Worm (Caenorhabditis elegans): ENCODE data around the gene tag-115.

Gene tag-115

ce11 chrIV:13238943-13239861 lies at the start of gene tag-115:
tag-115 (minus strand) TSS chrIV:13239414.
- TF ChIP-seq unc-62 (GFP tag; optimal IDR thresholded peaks at IDR 0.05), result no peak

- TF ChIP-seq unc-62 (GFP tag; optimal IDR thresholded peaks at IDR 0.05), result no peak
Measured at ce11 chrIV:13282778-13283177, 43.6 kb upstream of the tag-115 start, which contains the start of gene cpsf-3. cpsf-3 (minus strand) TSS chrIV:13282878.

ce11 chrIV:13272494-13272893 lies 33.3 kb upstream of the tag-115 start, which contains the start of gene unc-26:
unc-26 (minus strand) TSS chrIV:13272516.
- TF ChIP-seq unc-62 (GFP tag; optimal IDR thresholded peaks at IDR 0.05), result no peak

ce11 chrIV:13268385-13268784 lies 29.2 kb upstream of the tag-115 start:
- TF ChIP-seq unc-62 (GFP tag; optimal IDR thresholded peaks at IDR 0.05), result no peak

- no peak for TF ChIP-seq unc-62 (GFP tag; optimal IDR thresholded peaks at IDR 0.05)
Measured at ce11 chrIV:13261778-13262177, 22.6 kb upstream of the tag-115 start.

- no peak for TF ChIP-seq unc-62 (GFP tag; optimal IDR thresholded peaks at IDR 0.05)
Measured at ce11 chrIV:13258872-13259271, 19.7 kb upstream of the tag-115 start, which contains the start of gene JC8.16. JC8.16 (plus strand) TSS chrIV:13259172.

- no peak for TF ChIP-seq unc-62 (GFP tag; optimal IDR thresholded peaks at IDR 0.05)
Measured at ce11 chrIV:13255886-13256285, 16.7 kb upstream of the tag-115 start, which contains the start of gene bus-12. bus-12 (plus strand) TSS chrIV:13256186.

- TF ChIP-seq unc-62 (GFP tag; optimal IDR thresholded peaks at IDR 0.05), result no peak
Measured at ce11 chrIV:13253841-13254240, 14.6 kb upstream of the tag-115 start, which contains the start of gene ttr-45. ttr-45 (plus strand) TSS chrIV:13254225.

- no peak for TF ChIP-seq unc-62 (GFP tag; optimal IDR thresholded peaks at IDR 0.05)
Measured at ce11 chrIV:13252211-13252610, 13.0 kb upstream of the tag-115 start, which contains the start of gene ttr-51. ttr-51 (minus strand) TSS chrIV:13252311.

ce11 chrIV:13250243-13250642 lies 11.0 kb upstream of the tag-115 start:
- TF ChIP-seq unc-62 (GFP tag; optimal IDR thresholded peaks at IDR 0.05), result no peak

- no peak for TF ChIP-seq unc-62 (GFP tag; optimal IDR thresholded peaks at IDR 0.05)
Measured at ce11 chrIV:13247780-13248179, 8.6 kb upstream of the tag-115 start.

- TF ChIP-seq unc-62 (GFP tag; optimal IDR thresholded peaks at IDR 0.05), result no peak
Measured at ce11 chrIV:13246961-13247360, 7.7 kb upstream of the tag-115 start, which contains the start of gene JC8.7. JC8.7 (plus strand) TSS chrIV:13247261.

- TF ChIP-seq unc-62 (GFP tag; optimal IDR thresholded peaks at IDR 0.05), result no peak
Measured at ce11 chrIV:13244024-13244423, 4.8 kb upstream of the tag-115 start, which contains the start of gene cox-11. cox-11 (plus strand) TSS chrIV:13244324.

- no peak for TF ChIP-seq unc-62 (GFP tag; optimal IDR thresholded peaks at IDR 0.05)
Measured at ce11 chrIV:13243375-13243774, 4.2 kb upstream of the tag-115 start, which contains the start of gene JC8.4. JC8.4 (plus strand) TSS chrIV:13243675.

- no peak for TF ChIP-seq unc-62 (GFP tag; optimal IDR thresholded peaks at IDR 0.05)
Measured at ce11 chrIV:13241340-13241739, 2.1 kb upstream of the tag-115 start.

- TF ChIP-seq unc-62 (GFP tag; optimal IDR thresholded peaks at IDR 0.05), result no peak
Measured at ce11 chrIV:13240842-13241143, 1.6 kb upstream of the tag-115 start, which contains the start of gene lin-54. lin-54 (plus strand) TSS chrIV:13241044.
